Worm (Caenorhabditis elegans): ENCODE results near the gene nlp-80.

nlp-80 gene

ce11 chrV:11093163-11094091 is 28.0 kb upstream of the nlp-80 start, which contains the start of gene lact-8:
lact-8 (minus strand) TSS chrV:11093607.
- no peak for TF ChIP-seq nhr-11 (tag; optimal IDR thresholded peaks at IDR 0.05)
- TF ChIP-seq blmp-1 (tag; optimal IDR thresholded peaks at IDR 0.05; ENCODE audit: insufficient read depth): peak; percentile 55

- no peak for TF ChIP-seq unc-39 (tag; optimal IDR thresholded peaks at IDR 0.05)
- TF ChIP-seq nhr-129 (tag; optimal IDR thresholded peaks at IDR 0.05): no peak
- peak; percentile 49 for TF ChIP-seq nhr-25 (tag; optimal IDR thresholded peaks at IDR 0.05)
Observed at ce11 chrV:11087519-11087998, 22.1 kb upstream of the nlp-80 start, which contains the start of gene Y42A5A.1. Y42A5A.1 (plus strand) TSS chrV:11087948.

ce11 chrV:11087119-11087518 is 21.7 kb upstream of the nlp-80 start:
- TF ChIP-seq nhr-23 (tag; optimal IDR thresholded peaks at IDR 0.05) (no peak), nhr-12 (tag; optimal IDR thresholded peaks at IDR 0.05) (no peak), nhr-10 (tag; optimal IDR thresholded peaks at IDR 0.05) (no peak), sem-4 (tag; optimal IDR thresholded peaks at IDR 0.05) (no peak), aly-2 (tag; optimal IDR thresholded peaks at IDR 0.05) (no peak), ceh-82 (tag; optimal IDR thresholded peaks at IDR 0.05) (no peak), nhr-129 (tag; optimal IDR thresholded peaks at IDR 0.05) (no peak), blmp-1 (tag; optimal IDR thresholded peaks at IDR 0.05; ENCODE audit: insufficient read depth) (peak; percentile 46), fos-1 (tag; optimal IDR thresholded peaks at IDR 0.05) (peak; percentile 4), sma-3 (GFP tag; optimal IDR thresholded peaks at IDR 0.05) (peak; percentile 6), peb-1 (tag; optimal IDR thresholded peaks at IDR 0.05) (no peak), gmeb-1 (tag; optimal IDR thresholded peaks at IDR 0.05) (peak; percentile 2), sma-9 (GFP tag; optimal IDR thresholded peaks at IDR 0.05) (no peak), sma-9 (tag; optimal IDR thresholded peaks at IDR 0.05) (no peak), lsy-2 (tag; optimal IDR thresholded peaks at IDR 0.05) (no peak), snpc-4 (tag; optimal IDR thresholded peaks at IDR 0.05) (no peak), lin-11 (tag; optimal IDR thresholded peaks at IDR 0.05) (no peak), ama-1 (optimal IDR thresholded peaks at IDR 0.05) (no peak)

- TF ChIP-seq skn-1 (tag; optimal IDR thresholded peaks at IDR 0.05) (no peak), nhr-12 (tag; optimal IDR thresholded peaks at IDR 0.05) (no peak), dmd-4 (tag; optimal IDR thresholded peaks at IDR 0.05) (no peak), sem-4 (tag; optimal IDR thresholded peaks at IDR 0.05) (no peak), lin-39 (tag; optimal IDR thresholded peaks at IDR 0.05) (no peak), ceh-82 (tag; optimal IDR thresholded peaks at IDR 0.05) (no peak), unc-62 (GFP tag; optimal IDR thresholded peaks at IDR 0.05) (no peak), nhr-237 (tag; optimal IDR thresholded peaks at IDR 0.05) (no peak), nhr-77 (tag; optimal IDR thresholded peaks at IDR 0.05) (no peak), nhr-129 (tag; optimal IDR thresholded peaks at IDR 0.05) (peak; percentile 77), alr-1 (tag; optimal IDR thresholded peaks at IDR 0.05) (no peak), sma-3 (GFP tag; optimal IDR thresholded peaks at IDR 0.05) (no peak), ztf-4 (tag; optimal IDR thresholded peaks at IDR 0.05) (no peak), mdl-1 (tag; optimal IDR thresholded peaks at IDR 0.05) (peak; percentile 19 to 37), lin-11 (tag; optimal IDR thresholded peaks at IDR 0.05) (no peak), Y55F3AM.14 (GFP tag; optimal IDR thresholded peaks at IDR 0.05) (peak; percentile 5), zag-1 (tag; optimal IDR thresholded peaks at IDR 0.05) (no peak), nhr-23 (tag; optimal IDR thresholded peaks at IDR 0.05) (no peak), elt-3 (tag; optimal IDR thresholded peaks at IDR 0.05) (no peak), ztf-11 (tag; optimal IDR thresholded peaks at IDR 0.05) (no peak), mab-5 (tag; optimal IDR thresholded peaks at IDR 0.05) (peak; percentile 38), R02D3.7 (tag; optimal IDR thresholded peaks at IDR 0.05) (no peak), elt-1 (tag; optimal IDR thresholded peaks at IDR 0.05) (no peak), lin-13 (GFP tag; optimal IDR thresholded peaks at IDR 0.05) (peak; percentile 33), C34F6.9 (tag; optimal IDR thresholded peaks at IDR 0.05) (peak; percentile 68), nhr-11 (tag; optimal IDR thresholded peaks at IDR 0.05) (no peak), crh-2 (tag; optimal IDR thresholded peaks at IDR 0.05) (no peak), ceh-16 (tag; optimal IDR thresholded peaks at IDR 0.05) (no peak), blmp-1 (tag; optimal IDR thresholded peaks at IDR 0.05; ENCODE audit: insufficient read depth) (no peak), ZK546.5 (tag; optimal IDR thresholded peaks at IDR 0.05) (no peak), unc-55 (GFP tag; optimal IDR thresholded peaks at IDR 0.05) (peak; percentile 29), sma-9 (GFP tag; optimal IDR thresholded peaks at IDR 0.05) (peak; percentile 61), sma-9 (tag; optimal IDR thresholded peaks at IDR 0.05) (no peak), ztf-1 (GFP tag; conservative IDR thresholded peaks at IDR 0.05) (no peak), ama-1 (optimal IDR thresholded peaks at IDR 0.05) (no peak), snpc-4 (tag; optimal IDR thresholded peaks at IDR 0.05) (no peak), nhr-21 (tag; optimal IDR thresholded peaks at IDR 0.05) (no peak)
Observed at ce11 chrV:11083691-11084090, 18.3 kb upstream of the nlp-80 start.

Data from whole organism, L2 larva.